Worm (Caenorhabditis elegans): ENCODE measurements around the gene C18G1.7.

DNA sequence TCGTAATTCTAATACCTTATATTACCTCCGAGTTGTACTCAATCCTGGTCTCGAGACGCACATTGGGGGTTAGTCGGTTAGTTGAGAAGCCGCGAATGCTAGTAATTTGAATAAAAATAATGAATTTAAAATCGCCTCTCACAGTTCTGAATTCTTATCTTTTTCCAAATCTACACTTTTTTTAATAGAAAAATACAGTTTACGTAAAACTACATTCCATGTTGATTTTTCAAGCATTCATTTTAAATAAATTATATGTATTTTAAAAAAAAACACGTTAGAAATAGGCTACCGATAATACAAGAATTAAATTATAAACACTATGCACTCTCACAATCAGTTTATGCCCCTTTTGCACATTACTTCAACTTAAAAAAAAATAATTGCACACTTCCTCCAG lies 24.3 kb downstream of the C18G1.7 start, which contains the start of gene C18G1.9:
- TF ChIP-seq lin-39 (tag; optimal IDR thresholded peaks at IDR 0.05) (no peak), nhr-76 (tag; optimal IDR thresholded peaks at IDR 0.05) (no peak)

Measured in whole organism, L1 larva.